Worm (Caenorhabditis elegans) whole organism, late embryonic: ENCODE data around the gene fbxl-2.

Source experiments
- K02D7.2 ChIP-seq: sonication (generic microtip); optimal IDR thresholded peaks from 2 replicates; lab custom pipeline; 2017; ENCODE audit warnings: mild to moderate bottlenecking, missing genetic modification characterization, missing compliant biosample characterization
- ama-1 ChIP-seq: fragments of 150-350 bp; optimal IDR thresholded peaks from 2 replicates; lab custom pipeline; 2014
- ceh-18 ChIP-seq: sonication (generic microtip); optimal IDR thresholded peaks from 2 replicates; lab custom pipeline; 2016; ENCODE audit warnings: missing genetic modification characterization, missing compliant biosample characterization
- ceh-19 ChIP-seq: fragments of 200-800 bp; sonication (Bioruptor generic); optimal IDR thresholded peaks from 2 replicates; lab custom pipeline; 2018; ENCODE audit warnings: mild to moderate bottlenecking, missing genetic modification characterization, missing compliant biosample characterization
- ceh-2 ChIP-seq: sonication (generic microtip); optimal IDR thresholded peaks from 2 replicates; lab custom pipeline; 2016; ENCODE audit warnings: missing genotype, missing genetic modification characterization, missing compliant biosample characterization
- ceh-22 ChIP-seq: sonication (generic microtip); optimal IDR thresholded peaks from 2 replicates; lab custom pipeline; 2017; ENCODE audit warnings: missing biosample characterization, missing genetic modification characterization
- ceh-31 ChIP-seq: sonication (generic microtip); optimal IDR thresholded peaks from 2 replicates; lab custom pipeline; 2016; ENCODE audit warnings: missing genetic modification characterization, missing compliant biosample characterization
- ceh-34 ChIP-seq: sonication (generic microtip); optimal IDR thresholded peaks from 2 replicates; lab custom pipeline; 2016; ENCODE audit warnings: mild to moderate bottlenecking, missing genetic modification characterization, missing compliant biosample characterization
- ceh-48 ChIP-seq: sonication (generic microtip); optimal IDR thresholded peaks from 2 replicates; lab custom pipeline; 2016; ENCODE audit warnings: missing genetic modification characterization, inconsistent platforms, missing compliant biosample characterization
- ceh-9 ChIP-seq: sonication (generic microtip); optimal IDR thresholded peaks from 2 replicates; lab custom pipeline; 2016; ENCODE audit warnings: mild to moderate bottlenecking, missing genetic modification characterization, inconsistent platforms, missing compliant biosample characterization
- che-1 ChIP-seq: sonication (generic microtip); optimal IDR thresholded peaks from 2 replicates; lab custom pipeline; 2016; ENCODE audit warnings: mild to moderate bottlenecking, missing genetic modification characterization, missing compliant biosample characterization
- dmd-4 ChIP-seq: sonication (generic microtip); optimal IDR thresholded peaks from 2 replicates; lab custom pipeline; 2016; ENCODE audit warnings: borderline replicate concordance, missing genetic modification characterization, missing compliant biosample characterization
- dve-1 ChIP-seq: sonication (generic microtip); optimal IDR thresholded peaks from 2 replicates; lab custom pipeline; 2017; ENCODE audit warnings: antibody characterized with exemption, mild to moderate bottlenecking, missing genetic modification characterization, missing compliant biosample characterization
- elt-2 ChIP-seq: sonication (generic microtip); optimal IDR thresholded peaks from 2 replicates; lab custom pipeline; 2016; ENCODE audit warnings: missing genetic modification reagents, missing genetic modification characterization, missing compliant biosample characterization
- elt-4 ChIP-seq: sonication (generic microtip); optimal IDR thresholded peaks from 2 replicates; lab custom pipeline; 2016; ENCODE audit warnings: missing genetic modification characterization, missing compliant biosample characterization
- eyg-1 ChIP-seq: sonication (generic microtip); optimal IDR thresholded peaks from 2 replicates; lab custom pipeline; 2016; ENCODE audit warnings: missing genotype, missing genetic modification characterization, missing compliant biosample characterization
- fkh-6 ChIP-seq: sonication (generic microtip); optimal IDR thresholded peaks from 2 replicates; lab custom pipeline; 2016; ENCODE audit warnings: missing genetic modification characterization, missing compliant biosample characterization
- hlh-13 ChIP-seq: fragments of 200-800 bp; sonication (Bioruptor generic); optimal IDR thresholded peaks from 2 replicates; lab custom pipeline; 2018; ENCODE audit warnings: mild to moderate bottlenecking, missing genetic modification characterization, missing compliant biosample characterization
- hlh-15 ChIP-seq: sonication (generic microtip); optimal IDR thresholded peaks from 2 replicates; lab custom pipeline; 2016; ENCODE audit warnings: missing genetic modification characterization, missing compliant biosample characterization
- hlh-30 ChIP-seq: sonication (generic microtip); optimal IDR thresholded peaks from 2 replicates; lab custom pipeline; 2017; ENCODE audit warnings: antibody characterized with exemption, missing genetic modification characterization, missing compliant biosample characterization; ENCODE audit not compliant: insufficient read depth
- hlh-6 ChIP-seq: sonication (generic microtip); optimal IDR thresholded peaks from 2 replicates; lab custom pipeline; 2016; ENCODE audit warnings: missing genotype, missing genetic modification characterization, missing compliant biosample characterization
- hlh-8 ChIP-seq: sonication (generic microtip); optimal IDR thresholded peaks from 2 replicates; lab custom pipeline; 2016; ENCODE audit warnings: missing genotype, missing genetic modification characterization, missing compliant biosample characterization
- madf-2 ChIP-seq: sonication (generic microtip); optimal IDR thresholded peaks from 2 replicates; lab custom pipeline; 2017; ENCODE audit warnings: missing genetic modification characterization, missing compliant biosample characterization
- mec-3 ChIP-seq: sonication (generic microtip); optimal IDR thresholded peaks from 2 replicates; lab custom pipeline; 2016; ENCODE audit warnings: borderline replicate concordance, missing genetic modification characterization, missing compliant biosample characterization
- nhr-11 ChIP-seq: fragments of 150-350 bp; optimal IDR thresholded peaks from 2 replicates; lab custom pipeline; 2014; ENCODE audit warnings: missing biosample characterization, missing genetic modification characterization
- nhr-232 ChIP-seq: sonication (generic microtip); optimal IDR thresholded peaks from 2 replicates; lab custom pipeline; 2016; ENCODE audit warnings: missing genetic modification characterization, missing compliant biosample characterization
- pat-9 ChIP-seq: fragments of 200-800 bp; sonication (Bioruptor generic); optimal IDR thresholded peaks from 2 replicates; lab custom pipeline; 2018; ENCODE audit warnings: mild to moderate bottlenecking, missing genetic modification characterization, moderate library complexity, missing compliant biosample characterization
- pax-1 ChIP-seq: fragments of 150-350 bp; optimal IDR thresholded peaks from 2 replicates; lab custom pipeline; 2014; ENCODE audit warnings: missing biosample characterization, missing genetic modification characterization
- pha-4 ChIP-seq: fragments of 150-350 bp; optimal IDR thresholded peaks from 2 replicates; lab custom pipeline; 2018; ENCODE audit warnings: missing biosample characterization, missing genetic modification reagents, missing genetic modification characterization
- pqm-1 ChIP-seq: sonication (generic microtip); optimal IDR thresholded peaks from 2 replicates; lab custom pipeline; 2016; ENCODE audit warnings: missing genetic modification characterization, missing compliant biosample characterization
- rnt-1 ChIP-seq: sonication (generic microtip); optimal IDR thresholded peaks from 2 replicates; lab custom pipeline; 2016; ENCODE audit warnings: missing genetic modification characterization, missing compliant biosample characterization
- sdc-2 ChIP-seq: sonication (generic microtip); optimal IDR thresholded peaks from 2 replicates; lab custom pipeline; 2016; ENCODE audit warnings: missing genotype, missing genetic modification characterization, missing compliant biosample characterization
- syd-9 ChIP-seq: sonication (generic microtip); optimal IDR thresholded peaks from 2 replicates; lab custom pipeline; 2016; ENCODE audit warnings: mild to moderate bottlenecking, missing genetic modification characterization, moderate library complexity, missing compliant biosample characterization
- ttx-3 ChIP-seq: sonication (generic microtip); optimal IDR thresholded peaks from 2 replicates; lab custom pipeline; 2016; ENCODE audit warnings: missing genetic modification reagents, missing genetic modification characterization, missing compliant biosample characterization
- unc-3 ChIP-seq, 2 experiments: fragments of 200-800 bp in 1 of 2; sonication (Bioruptor generic) in 1 of 2; sonication (generic microtip) in 1 of 2; conservative IDR thresholded peaks in 1 of 2; optimal IDR thresholded peaks in 1 of 2; 2 replicates each; pipeline versions ENCODE4 v1.3.6 to Lab custom; 2016 to 2022; ENCODE audit warnings: missing compliant biosample characterization in 2 of 2, missing genetic modification characterization in 2 of 2, missing genetic modification reagents in 1 of 2
- zip-5 ChIP-seq: sonication (generic microtip); optimal IDR thresholded peaks from 2 replicates; lab custom pipeline; 2016; ENCODE audit warnings: missing genetic modification characterization, missing compliant biosample characterization

The fbxl-2 gene

DNA sequence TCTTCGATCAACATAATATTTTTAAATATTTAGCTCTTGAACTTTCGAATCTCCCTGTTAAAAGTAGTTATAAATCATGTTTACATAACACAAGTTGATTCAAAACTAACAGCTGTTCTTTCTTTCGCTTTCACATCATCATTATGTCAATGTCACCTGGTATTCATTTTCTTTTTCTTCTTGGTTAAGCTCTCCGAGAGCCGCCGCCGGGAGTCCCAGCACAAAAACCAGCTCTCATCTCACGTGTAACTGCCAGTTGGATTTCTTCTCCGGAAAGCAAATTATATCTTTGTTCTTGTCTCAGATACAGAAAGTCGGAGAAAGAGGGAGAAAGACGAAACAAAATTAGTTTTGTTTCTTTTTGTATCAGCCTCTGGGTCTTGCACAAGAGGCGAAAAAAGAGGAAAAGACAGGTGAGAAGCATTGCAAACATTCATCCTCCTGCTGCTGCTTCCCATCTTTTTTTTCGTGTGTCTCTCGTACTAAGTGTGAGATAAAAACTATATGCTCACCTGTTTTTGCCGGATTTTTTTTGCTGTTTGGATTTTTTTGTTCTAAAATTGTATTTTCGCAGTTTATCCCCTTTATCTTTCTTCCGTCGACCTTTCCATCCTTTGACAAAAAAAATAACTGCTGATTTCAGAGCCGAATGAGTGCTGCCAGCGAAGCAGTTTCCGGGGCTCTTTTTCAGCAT lies 25.6 kb upstream of the fbxl-2 start, which contains the start of gene F17C8.3:
Gene F17C8.3, plus strand, starts transcription at position 644 of the 694 bp plus-strand sequence.
- TF ChIP-seq ceh-22 (tag; lab: Kevin White, UChicago) = no peak
- peak; percentile 69 for TF ChIP-seq ceh-18

- TF ChIP-seq elt-4 (no peak), ceh-31 (tag; lab: Kevin White, UChicago) (no peak), ceh-22 (tag; lab: Kevin White, UChicago) (no peak), pqm-1 (no peak), pat-9 (no peak), K02D7.2 (tag; lab: Kevin White, UChicago) (no peak), hlh-13 (GFP tag; lab: Kevin White, UChicago) (no peak), ama-1 (lab: Kevin White, UChicago) (no peak), madf-2 (no peak), pha-4 (no peak), unc-3 (GFP tag; conservative IDR thresholded peaks at IDR 0.05; lab: Robert Waterston, UW) (no peak), unc-3 (tag; optimal IDR thresholded peaks at IDR 0.05; lab: Kevin White, UChicago) (no peak), sdc-2 (tag; lab: Kevin White, UChicago) (no peak), ceh-2 (no peak), hlh-8 (tag; lab: Kevin White, UChicago) (no peak), ceh-48 (tag; lab: Kevin White, UChicago) (no peak), hlh-6 (tag; lab: Kevin White, UChicago) (no peak), dve-1 (tag; lab: Kevin White, UChicago) (no peak), pax-1 (no peak), dmd-4 (no peak), mec-3 (tag; lab: Kevin White, UChicago) (no peak)
These were observed 23.0 kb upstream of the fbxl-2 start, which contains the start of gene F17C8.9 for ce11 chrIII:4734056-4734455. Gene F17C8.9, plus strand, starts transcription at chrIII:4734356.

ce11 chrIII:4735443-4735842 lies 21.6 kb upstream of the fbxl-2 start, which contains the start of gene F17C8.7:
Gene F17C8.7, plus strand, starts transcription at chrIII:4735743.
- TF ChIP-seq ttx-3 (tag; lab: Kevin White, UChicago) = no peak
- TF ChIP-seq zip-5 (tag; lab: Kevin White, UChicago) = no peak
- no peak for TF ChIP-seq elt-4
- TF ChIP-seq dmd-4 = no peak
- no peak for TF ChIP-seq eyg-1
- TF ChIP-seq nhr-232 (tag; lab: Kevin White, UChicago) = no peak
- TF ChIP-seq K02D7.2 (tag; lab: Kevin White, UChicago) = no peak
- TF ChIP-seq che-1 = no peak
- TF ChIP-seq syd-9 (tag; lab: Kevin White, UChicago) = no peak
- no peak for TF ChIP-seq fkh-6
- TF ChIP-seq ceh-9 (tag; lab: Kevin White, UChicago) = no peak
- TF ChIP-seq pax-1 = no peak
- TF ChIP-seq ceh-34 (tag; lab: Kevin White, UChicago) = no peak
- no peak for TF ChIP-seq hlh-15
- TF ChIP-seq sdc-2 (tag; lab: Kevin White, UChicago) = no peak
- TF ChIP-seq ceh-22 (tag; lab: Kevin White, UChicago) = no peak
- no peak for TF ChIP-seq ceh-19 (GFP tag; lab: Kevin White, UChicago)
- no peak for TF ChIP-seq ceh-48 (tag; lab: Kevin White, UChicago)
- no peak for TF ChIP-seq rnt-1 (tag; lab: Kevin White, UChicago)

- TF ChIP-seq unc-3 (GFP tag; conservative IDR thresholded peaks at IDR 0.05; lab: Robert Waterston, UW) (no peak), unc-3 (tag; optimal IDR thresholded peaks at IDR 0.05; lab: Kevin White, UChicago) (no peak), ceh-18 (no peak), pax-1 (no peak), ttx-3 (tag; lab: Kevin White, UChicago) (no peak), dve-1 (tag; lab: Kevin White, UChicago) (no peak), ceh-34 (tag; lab: Kevin White, UChicago) (no peak)
These were observed 17.1 kb upstream of the fbxl-2 start, which contains the start of gene ras-2 for ce11 chrIII:4739975-4740374. Gene ras-2, minus strand, starts transcription at chrIII:4740075.

ce11 chrIII:4740820-4741219 lies 16.2 kb upstream of the fbxl-2 start:
- TF ChIP-seq ceh-9 (tag; lab: Kevin White, UChicago) (no peak), hlh-30 (tag; lab: Kevin White, UChicago) (no peak), nhr-11 (no peak), elt-2 (tag; lab: Kevin White, UChicago) (peak; percentile 27), pat-9 (no peak)
- TF ChIP-seq, all 69 proteins: peak for 1
